Fruit fly (Drosophila melanogaster) whole organism, embryonic: ENCODE data around the gene Pk34A.

Source experiments
- Awh ChIP-seq: fragments of 200-800 bp; sonication (Bioruptor generic); IDR thresholded peaks from 2 replicates; pipeline ENCODE4, ENCODE4 v1.3.6; 2022; ENCODE audit warnings: missing biosample characterization, missing genetic modification characterization
- CG11398 ChIP-seq: fragments of 200-800 bp; sonication (Bioruptor generic); optimal IDR thresholded peaks from 2 replicates; lab custom pipeline; 2016; ENCODE audit warnings: missing biosample characterization, missing genetic modification characterization
- CG1233 ChIP-seq: fragments of 200-800 bp; sonication (Bioruptor generic); optimal IDR thresholded peaks from 4 replicates; lab custom pipeline; 2018; ENCODE audit warnings: missing biosample characterization, mild to moderate bottlenecking, missing genetic modification characterization
- CG13424 ChIP-seq: fragments of 200-800 bp; sonication (Bioruptor generic); optimal IDR thresholded peaks from 2 replicates; lab custom pipeline; 2019; ENCODE audit warnings: missing biosample characterization, mild to moderate bottlenecking, missing genetic modification characterization, moderate library complexity
- CG14014 ChIP-seq: fragments of 200-800 bp; sonication (Bioruptor generic); IDR thresholded peaks from 2 replicates; pipeline ENCODE4 v1.3.6; 2022; ENCODE audit warnings: missing biosample characterization, missing genetic modification characterization
- CG14441 ChIP-seq: fragments of 200-800 bp; sonication (Bioruptor generic); IDR thresholded peaks from 2 replicates; pipeline ENCODE4 v1.3.6; 2022; ENCODE audit warnings: missing biosample characterization, missing genetic modification characterization
- CG14710 ChIP-seq: fragments of 200-800 bp; sonication (Bioruptor generic); optimal IDR thresholded peaks from 3 replicates; lab custom pipeline; 2019; ENCODE audit warnings: missing biosample characterization, mild to moderate bottlenecking, missing genetic modification characterization, moderate library complexity
- CG18764 ChIP-seq: fragments of 200-800 bp; sonication (Bioruptor generic); optimal IDR thresholded peaks from 3 replicates; lab custom pipeline; 2016; ENCODE audit warnings: missing biosample characterization, missing genetic modification characterization
- CG2116 ChIP-seq: fragments of 200-800 bp; sonication (Bioruptor generic); optimal IDR thresholded peaks from 3 replicates; lab custom pipeline; 2018; ENCODE audit warnings: missing biosample characterization, mild to moderate bottlenecking, missing genetic modification characterization
- CG2120 ChIP-seq: fragments of 200-800 bp; sonication (Bioruptor generic); optimal IDR thresholded peaks from 3 replicates; lab custom pipeline; 2016; ENCODE audit warnings: missing biosample characterization, missing genetic modification characterization
- CG30020 ChIP-seq: fragments of 200-800 bp; optimal IDR thresholded peaks from 2 replicates; lab custom pipeline; 2019; ENCODE audit warnings: missing biosample characterization, mild to moderate bottlenecking, missing genetic modification characterization, moderate library complexity
- CG30403 ChIP-seq: fragments of 200-800 bp; sonication (Bioruptor generic); optimal IDR thresholded peaks from 3 replicates; lab custom pipeline; 2016; ENCODE audit warnings: missing biosample characterization, missing genetic modification characterization
- CG31365 ChIP-seq: fragments of 200-800 bp; sonication (Bioruptor generic); optimal IDR thresholded peaks from 2 replicates; lab custom pipeline; 2018; ENCODE audit warnings: missing biosample characterization, mild to moderate bottlenecking, missing genetic modification characterization
- CG4617 ChIP-seq: fragments of 200-800 bp; sonication (Bioruptor generic); optimal IDR thresholded peaks from 3 replicates; lab custom pipeline; 2016; ENCODE audit warnings: missing biosample characterization, missing genetic modification characterization, borderline replicate concordance
- CG4820 ChIP-seq: fragments of 200-800 bp; sonication (Bioruptor generic); optimal IDR thresholded peaks from 3 replicates; lab custom pipeline; 2016; ENCODE audit warnings: missing biosample characterization, missing genetic modification characterization
- CG6683 ChIP-seq: fragments of 200-800 bp; sonication (Bioruptor generic); optimal IDR thresholded peaks from 2 replicates; lab custom pipeline; 2017; ENCODE audit warnings: missing biosample characterization, mild to moderate bottlenecking, missing genetic modification characterization, missing genetic modification reagents
- CG6689 ChIP-seq: fragments of 200-800 bp; sonication (Bioruptor generic); IDR thresholded peaks from 2 replicates; pipeline ENCODE4 v1.3.6; 2022; ENCODE audit warnings: missing biosample characterization, missing genetic modification characterization
- CG8478 ChIP-seq: fragments of >200 bp; optimal IDR thresholded peaks from 2 replicates; lab custom pipeline; 2018
- Dbx ChIP-seq: fragments of 200-800 bp; sonication (Bioruptor generic); IDR thresholded peaks from 3 replicates; pipeline ENCODE4 v1.3.6; 2022; ENCODE audit warnings: missing biosample characterization, missing genetic modification characterization
- E2f1 ChIP-seq: fragments of 200-800 bp; sonication (Bioruptor generic); IDR thresholded peaks from 2 replicates; pipeline ENCODE4 v1.3.6; 2022; ENCODE audit warnings: missing biosample characterization, missing genetic modification characterization
- Elba2 ChIP-seq: fragments of 200-800 bp; sonication (Bioruptor generic); optimal IDR thresholded peaks from 3 replicates; lab custom pipeline; 2016; ENCODE audit warnings: missing biosample characterization, missing genetic modification characterization
- Ets65A ChIP-seq: fragments of 200-800 bp; sonication (Bioruptor generic); peaks from one replicate; lab custom pipeline; 2016; ENCODE audit warnings: missing biosample characterization, missing genetic modification characterization
- Fer1 ChIP-seq: fragments of 200-800 bp; sonication (Bioruptor generic); optimal IDR thresholded peaks from 2 replicates; lab custom pipeline; 2017; ENCODE audit warnings: missing biosample characterization, mild to moderate bottlenecking, missing genetic modification characterization
- H2.0 ChIP-seq: fragments of 200-800 bp; sonication (Bioruptor generic); IDR thresholded peaks from 2 replicates; pipeline ENCODE4 v1.3.6; 2022; ENCODE audit warnings: missing biosample characterization, missing genetic modification characterization
- HLHmδ ChIP-seq: fragments of 200-800 bp; sonication (Bioruptor generic); optimal IDR thresholded peaks from 2 replicates; lab custom pipeline; 2018; ENCODE audit warnings: missing biosample characterization, mild to moderate bottlenecking, missing genetic modification characterization, moderate library complexity
- HmgD ChIP-seq: fragments of 200-800 bp; sonication (Bioruptor generic); optimal IDR thresholded peaks from 3 replicates; lab custom pipeline; 2016; ENCODE audit warnings: missing biosample characterization, missing genetic modification characterization
- Hsf ChIP-seq: fragments of 200-800 bp; sonication (Bioruptor generic); optimal IDR thresholded peaks from 3 replicates; lab custom pipeline; 2016; ENCODE audit warnings: missing biosample characterization, missing genetic modification characterization
- MESR4 ChIP-seq: fragments of 200-800 bp; sonication (Bioruptor generic); optimal IDR thresholded peaks from 2 replicates; lab custom pipeline; 2018; ENCODE audit warnings: missing biosample characterization, mild to moderate bottlenecking, missing genetic modification characterization, moderate library complexity
- Med ChIP-seq: fragments of 200-800 bp; sonication (Bioruptor generic); peaks from one replicate; lab custom pipeline; 2016; ENCODE audit warnings: missing biosample characterization, missing genetic modification characterization, mild to moderate bottlenecking, inconsistent platforms, moderate library complexity
- Ravus ChIP-seq: fragments of 200-800 bp; sonication (Bioruptor generic); IDR thresholded peaks from 2 replicates; pipeline ENCODE4 v1.3.6; 2022; ENCODE audit warnings: missing biosample characterization, missing genetic modification characterization
- Sox102F ChIP-seq: fragments of 200-800 bp; sonication (Bioruptor generic); optimal IDR thresholded peaks from 2 replicates; lab custom pipeline; 2018; ENCODE audit warnings: missing biosample characterization, mild to moderate bottlenecking, missing genetic modification characterization, moderate library complexity
- Xbp1 ChIP-seq: fragments of 200-800 bp; sonication (Bioruptor generic); optimal IDR thresholded peaks from 3 replicates; lab custom pipeline; 2016; ENCODE audit warnings: missing biosample characterization, mild to moderate bottlenecking, missing genetic modification characterization
- ara ChIP-seq: fragments of 200-800 bp; sonication (Bioruptor generic); IDR thresholded peaks from 2 replicates; pipeline ENCODE4 v1.3.6; 2022; ENCODE audit warnings: missing biosample characterization, missing genetic modification characterization
- bcd ChIP-seq: fragments of 200-800 bp; sonication (Bioruptor generic); optimal IDR thresholded peaks from 2 replicates; lab custom pipeline; 2017; ENCODE audit warnings: missing biosample characterization, mild to moderate bottlenecking, missing genetic modification characterization
- chif ChIP-seq, 2 experiments: fragments of 200-800 bp; sonication (Bioruptor generic); optimal IDR thresholded peaks; 3 replicates each; lab custom pipeline; 2016; ENCODE audit warnings: missing biosample characterization in 2 of 2, missing genetic modification characterization in 2 of 2
- chm ChIP-seq: fragments of 200-800 bp; sonication (Bioruptor generic); IDR thresholded peaks from 2 replicates; pipeline ENCODE4 v1.3.6; 2022; ENCODE audit warnings: missing biosample characterization, missing genetic modification characterization
- dati ChIP-seq: fragments of 200-800 bp; sonication (Bioruptor generic); IDR thresholded peaks from 2 replicates; pipeline ENCODE4 v1.3.6; 2022; ENCODE audit warnings: missing biosample characterization, missing genetic modification characterization
- disco-r ChIP-seq: fragments of 200-800 bp; sonication (Bioruptor generic); optimal IDR thresholded peaks from 2 replicates; lab custom pipeline; 2016; ENCODE audit warnings: missing biosample characterization, missing genetic modification characterization
- ems ChIP-seq: fragments of 200-800 bp; sonication (Bioruptor generic); optimal IDR thresholded peaks from 3 replicates; lab custom pipeline; 2016; ENCODE audit warnings: missing biosample characterization, missing genetic modification characterization
- fd64A ChIP-seq: fragments of 200-800 bp; sonication (Bioruptor generic); optimal IDR thresholded peaks from 3 replicates; lab custom pipeline; 2018; ENCODE audit warnings: missing biosample characterization, mild to moderate bottlenecking, missing genetic modification characterization
- fu2 ChIP-seq: fragments of 200-800 bp; sonication (Bioruptor generic); optimal IDR thresholded peaks from 2 replicates; lab custom pipeline; 2016; ENCODE audit warnings: missing biosample characterization, missing genetic modification characterization
- insv ChIP-seq, 2 experiments: fragments of 200-800 bp; sonication (Bioruptor generic); optimal IDR thresholded peaks; 3 replicates each; lab custom pipeline; 2016 to 2018; ENCODE audit warnings: missing biosample characterization in 2 of 2, missing genetic modification characterization in 2 of 2
- lab ChIP-seq: fragments of 200-800 bp; sonication (Bioruptor generic); optimal IDR thresholded peaks from 3 replicates; lab custom pipeline; 2017; ENCODE audit warnings: missing biosample characterization, missing genetic modification characterization, mild to moderate bottlenecking, moderate library complexity, missing genetic modification reagents
- otp ChIP-seq: fragments of 200-800 bp; sonication (Bioruptor generic); IDR thresholded peaks from 3 replicates; pipeline ENCODE4, ENCODE4 v1.3.6; 2022; ENCODE audit warnings: missing biosample characterization, missing genetic modification characterization
- slbo ChIP-seq: fragments of 200-800 bp; sonication (Bioruptor generic); IDR thresholded peaks from 2 replicates; pipeline ENCODE4 v1.3.6; 2022; ENCODE audit warnings: missing biosample characterization, missing genetic modification characterization
- slou ChIP-seq: fragments of 200-800 bp; sonication (Bioruptor generic); optimal IDR thresholded peaks from 3 replicates; lab custom pipeline; 2016; ENCODE audit warnings: missing biosample characterization, missing genetic modification characterization
- sug ChIP-seq: fragments of 200-800 bp; optimal IDR thresholded peaks from 2 replicates; lab custom pipeline; 2019; ENCODE audit warnings: missing biosample characterization, mild to moderate bottlenecking, missing genetic modification characterization, moderate library complexity
- trem ChIP-seq: fragments of 200-800 bp; optimal IDR thresholded peaks from 3 replicates; lab custom pipeline; 2019; ENCODE audit warnings: missing biosample characterization, mild to moderate bottlenecking, missing genetic modification characterization, moderate library complexity
- vfl ChIP-seq: fragments of 200-800 bp; sonication (Bioruptor generic); optimal IDR thresholded peaks from 2 replicates; lab custom pipeline; 2016; ENCODE audit warnings: missing biosample characterization, missing genetic modification characterization
- vvl ChIP-seq: fragments of 200-800 bp; sonication (Bioruptor generic); IDR thresholded peaks from 2 replicates; pipeline ENCODE4 v1.3.6; 2022; ENCODE audit warnings: missing biosample characterization, missing genetic modification characterization

Pk34A gene

dm6 chr2L:13191894-13192293 is 33.3 kb downstream of the Pk34A start, which contains the start of the genes CG16974 and Edem2 (continued):
- TF ChIP-seq CG6683 (GFP tag; lab: Kevin White, UChicago): peak; percentile 25
- no peak for TF ChIP-seq chm
- peak in 1 of 2 experiments; percentile 40 for TF ChIP-seq chif (GFP tag; optimal IDR thresholded peaks at IDR 0.05; lab: Kevin White, UChicago)
- peak; percentile 66 for TF ChIP-seq H2.0 (GFP tag; lab: Robert Waterston, UW)
- TF ChIP-seq vfl (GFP tag; lab: Kevin White, UChicago): peak; percentile 70
- no peak for TF ChIP-seq sug (tag; lab: Kevin White, UChicago)
- peak; percentile 74 for TF ChIP-seq CG18764 (GFP tag; lab: Kevin White, UChicago)
- TF ChIP-seq CG14710 (tag; lab: Kevin White, UChicago): peak; percentile 90
- TF ChIP-seq insv (GFP tag; optimal IDR thresholded peaks at IDR 0.05; lab: Kevin White, UChicago): peak in 1 of 2 experiments; percentile 55
- peak; percentile 70 for TF ChIP-seq slou (GFP tag; lab: Kevin White, UChicago)
- peak; percentile 79 for TF ChIP-seq CG6689 (GFP tag; lab: Robert Waterston, UW)
- peak; percentile 80 for TF ChIP-seq CG2120 (GFP tag; lab: Kevin White, UChicago)
- peak; percentile 67 for TF ChIP-seq Fer1 (GFP tag; lab: Kevin White, UChicago)
- TF ChIP-seq CG30403 (GFP tag; lab: Kevin White, UChicago): peak; percentile 88
- no peak for TF ChIP-seq fu2 (GFP tag; lab: Kevin White, UChicago)
- TF ChIP-seq fd64A (GFP tag; lab: Kevin White, UChicago): no peak
- peak; percentile 74 for TF ChIP-seq CG2116
- TF ChIP-seq CG14441 (GFP tag; lab: Robert Waterston, UW): peak; percentile 81
- peak; percentile 87 for TF ChIP-seq trem (tag; lab: Kevin White, UChicago)
- TF ChIP-seq Awh: peak; percentile 55
- peak; percentile 86 for TF ChIP-seq vvl (GFP tag; lab: Robert Waterston, UW)
- TF ChIP-seq ems (GFP tag; lab: Kevin White, UChicago): peak; percentile 54
- no peak for TF ChIP-seq CG31365 (tag; lab: Kevin White, UChicago)
- peak; percentile 66 for TF ChIP-seq CG30020
- peak; percentile 73 for TF ChIP-seq CG13424 (tag; lab: Kevin White, UChicago)
- peak; percentile 63 for TF ChIP-seq Hsf (GFP tag; lab: Kevin White, UChicago)
- peak; percentile 13; the same call in 1 of the 2 replicates for TF ChIP-seq Ravus
- no peak for TF ChIP-seq ara (GFP tag; lab: Robert Waterston, UW)
- TF ChIP-seq disco-r: no peak
- TF ChIP-seq otp: 0 out of 3 replicates have a peak, but pooled peaks have one; percentile 53
- TF ChIP-seq CG4820 (GFP tag; lab: Kevin White, UChicago): peak; percentile 64
- peak; percentile 50 for TF ChIP-seq CG1233 (GFP tag; lab: Kevin White, UChicago)
- TF ChIP-seq lab (GFP tag; lab: Kevin White, UChicago): no peak
- TF ChIP-seq E2f1 (GFP tag; lab: Robert Waterston, UW): peak; percentile 64
- TF ChIP-seq bcd (GFP tag; lab: Kevin White, UChicago): peak; percentile 70

- TF ChIP-seq CG4617 (GFP tag; lab: Kevin White, UChicago): no peak
- TF ChIP-seq Med: peak; percentile 65
- TF ChIP-seq Dbx (GFP tag; lab: Robert Waterston, UW): 0 out of 3 replicates have a peak, but pooled peaks have one; percentile 13
- TF ChIP-seq Ets65A: peak; percentile 93
Measured at dm6 chr2L:13195822-13196221, 37.2 kb downstream of the Pk34A start.

DNA sequence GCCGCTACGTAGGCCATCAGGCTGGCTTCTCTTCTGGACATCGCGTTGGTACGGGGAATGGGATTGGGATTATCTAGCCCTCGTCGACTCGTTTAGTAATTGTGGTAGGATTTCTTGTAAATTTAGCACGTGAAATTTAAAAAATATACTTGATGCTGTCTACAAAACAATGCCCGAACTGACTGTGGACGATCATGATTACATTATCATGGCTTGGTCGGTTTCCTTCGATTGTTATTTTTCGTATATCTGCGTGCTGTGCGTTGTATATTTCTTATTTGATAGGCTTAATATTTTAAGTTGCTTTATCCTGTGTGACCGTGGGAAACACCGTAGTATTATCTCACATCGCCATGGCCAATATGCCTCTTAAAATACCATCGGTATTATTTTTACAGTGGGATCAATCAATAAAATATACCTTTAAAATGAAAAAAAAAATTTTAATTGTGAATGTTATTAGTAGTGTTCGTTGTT is 44.4 kb downstream of the Pk34A start, which contains the start of gene CG16972:
CG16972 (minus strand) TSS at position 336 of the 477 bp plus-strand sequence.
- TF ChIP-seq CG14014 (GFP tag; lab: Robert Waterston, UW) (0 out of 2 replicates have a peak, but pooled peaks have one; percentile 13), CG6689 (GFP tag; lab: Robert Waterston, UW) (0 out of 2 replicates have a peak, but pooled peaks have one; percentile 12), HLHmδ (GFP tag; lab: Kevin White, UChicago) (no peak), trem (tag; lab: Kevin White, UChicago) (peak; percentile 43), Dbx (GFP tag; lab: Robert Waterston, UW) (no peak), MESR4 (GFP tag; lab: Kevin White, UChicago) (peak; percentile 64), Awh (0 out of 2 replicates have a peak, but pooled peaks have one; percentile 9), dati (GFP tag; lab: Robert Waterston, UW) (no peak), Xbp1 (no peak), Sox102F (GFP tag; lab: Kevin White, UChicago) (no peak), slbo (GFP tag; lab: Robert Waterston, UW) (no peak), CG11398 (GFP tag; lab: Kevin White, UChicago) (no peak), HmgD (GFP tag; lab: Kevin White, UChicago) (no peak), CG8478 (lab: Kevin White, UChicago) (no peak), Med (no peak), Elba2 (GFP tag; lab: Kevin White, UChicago) (peak; percentile 30)
